Worm (Caenorhabditis elegans): Measurements from ENCODE around the gene nlp-35.

DNA sequence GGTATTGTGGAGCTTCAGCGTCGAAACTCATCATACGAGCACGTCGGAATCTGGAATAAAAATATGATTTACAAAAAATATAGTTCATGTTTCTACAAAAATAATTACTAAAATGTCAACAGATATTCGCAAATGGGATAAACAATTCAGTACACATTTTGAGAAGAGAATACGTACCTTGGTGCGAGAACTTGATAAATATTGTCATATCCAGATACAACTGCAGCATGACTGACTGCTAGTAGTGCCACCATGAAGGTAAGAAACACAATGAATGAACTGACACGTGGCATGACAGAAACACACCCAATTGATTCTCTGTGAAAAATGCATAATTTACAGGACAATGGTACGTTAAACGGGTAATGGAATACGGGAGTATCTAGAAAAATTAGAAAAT, at the start of gene nlp-35:
- TF ChIP-seq nfya-1 (tag; optimal IDR thresholded peaks at IDR 0.05; ENCODE audit: insufficient read depth) (no peak), nhr-237 (tag; optimal IDR thresholded peaks at IDR 0.05) (no peak)

All from whole organism, L3 larva.